Worm (Caenorhabditis elegans) whole organism, L2 larva: Measurements from ENCODE around the gene ints-6.

Source experiments
- C34F6.9 ChIP-seq: fragments of 150-350 bp; optimal IDR thresholded peaks from 2 replicates; lab custom pipeline; 2014; ENCODE audit warnings: missing biosample characterization, missing genetic modification characterization
- F13H6.1 ChIP-seq: sonication (generic microtip); optimal IDR thresholded peaks from 2 replicates; lab custom pipeline; 2016; ENCODE audit warnings: missing genetic modification characterization, missing compliant biosample characterization
- R02D3.7 ChIP-seq: fragments of 150-350 bp; optimal IDR thresholded peaks from 2 replicates; lab custom pipeline; 2014; ENCODE audit warnings: missing biosample characterization, missing genetic modification characterization
- Y55F3AM.14 ChIP-seq: fragments of 200-800 bp; sonication (Bioruptor generic); optimal IDR thresholded peaks from 2 replicates; lab custom pipeline; 2018; ENCODE audit warnings: mild to moderate bottlenecking, missing genetic modification characterization, missing compliant biosample characterization
- ZK546.5 ChIP-seq: sonication (generic microtip); optimal IDR thresholded peaks from 2 replicates; lab custom pipeline; 2017; ENCODE audit warnings: missing biosample characterization, missing genetic modification characterization
- ama-1 ChIP-seq: fragments of 150-350 bp; optimal IDR thresholded peaks from 2 replicates; lab custom pipeline; 2018; ENCODE audit warnings: inconsistent platforms
- blmp-1 ChIP-seq: sonication (generic microtip); optimal IDR thresholded peaks from 2 replicates; lab custom pipeline; 2017; ENCODE audit warnings: missing genetic modification characterization, mild to moderate bottlenecking, missing compliant biosample characterization, antibody characterized with exemption, moderate library complexity; ENCODE audit not compliant: insufficient read depth
- ceh-16 ChIP-seq: fragments of 150-350 bp; optimal IDR thresholded peaks from 2 replicates; lab custom pipeline; 2014; ENCODE audit warnings: missing biosample characterization, missing genetic modification characterization
- crh-2 ChIP-seq: sonication (generic microtip); optimal IDR thresholded peaks from 2 replicates; lab custom pipeline; 2017; ENCODE audit warnings: missing biosample characterization, missing genetic modification characterization
- elt-1 ChIP-seq: fragments of 150-350 bp; optimal IDR thresholded peaks from 2 replicates; lab custom pipeline; 2014; ENCODE audit warnings: missing biosample characterization, missing genetic modification characterization
- fos-1 ChIP-seq: fragments of 150-350 bp; optimal IDR thresholded peaks from 2 replicates; lab custom pipeline; 2014; ENCODE audit warnings: missing biosample characterization, missing genetic modification characterization
- gmeb-1 ChIP-seq: fragments of 150-350 bp; optimal IDR thresholded peaks from 2 replicates; lab custom pipeline; 2014; ENCODE audit warnings: missing biosample characterization, missing genetic modification characterization
- lin-11 ChIP-seq: fragments of 150-350 bp; sonication (generic microtip); optimal IDR thresholded peaks from 2 replicates; lab custom pipeline; 2014; ENCODE audit warnings: missing biosample characterization, missing genetic modification characterization, inconsistent platforms, mixed read lengths
- lin-13 ChIP-seq: fragments of 150-350 bp; optimal IDR thresholded peaks from 2 replicates; lab custom pipeline; 2014; ENCODE audit warnings: missing biosample characterization, missing genetic modification reagents, missing genetic modification characterization
- lin-39 ChIP-seq: fragments of 150-350 bp; optimal IDR thresholded peaks from 2 replicates; lab custom pipeline; 2014; ENCODE audit warnings: missing biosample characterization, missing genetic modification reagents, missing genetic modification characterization
- lsy-2 ChIP-seq, 2 experiments: fragments of 150-350 bp in 1 of 2; sonication (generic microtip) in 1 of 2; optimal IDR thresholded peaks; 2 replicates each; lab custom pipeline; 2014 to 2017; ENCODE audit warnings: missing biosample characterization in 2 of 2, missing genetic modification characterization in 2 of 2
- mab-5 ChIP-seq: fragments of 150-350 bp; optimal IDR thresholded peaks from 2 replicates; lab custom pipeline; 2014; ENCODE audit warnings: missing biosample characterization, missing genetic modification characterization
- mdl-1 ChIP-seq, 2 experiments: fragments of 150-350 bp in 1 of 2; sonication (generic microtip) in 1 of 2; optimal IDR thresholded peaks; 2 replicates each; lab custom pipeline; 2017; ENCODE audit warnings: missing biosample characterization in 2 of 2, missing genetic modification characterization in 2 of 2
- nhr-10 ChIP-seq: sonication (generic microtip); optimal IDR thresholded peaks from 2 replicates; lab custom pipeline; 2017; ENCODE audit warnings: missing biosample characterization, missing genetic modification characterization
- nhr-12 ChIP-seq: fragments of 150-350 bp; optimal IDR thresholded peaks from 2 replicates; lab custom pipeline; 2014; ENCODE audit warnings: missing biosample characterization, missing genetic modification characterization
- nhr-129 ChIP-seq: fragments of 150-350 bp; optimal IDR thresholded peaks from 2 replicates; lab custom pipeline; 2014; ENCODE audit warnings: missing biosample characterization, missing genetic modification characterization
- nhr-21 ChIP-seq: fragments of 150-350 bp; optimal IDR thresholded peaks from 2 replicates; lab custom pipeline; 2014; ENCODE audit warnings: missing biosample characterization, missing genetic modification characterization
- nhr-23 ChIP-seq: fragments of 150-350 bp; optimal IDR thresholded peaks from 2 replicates; lab custom pipeline; 2014; ENCODE audit warnings: missing biosample characterization, missing genetic modification reagents, missing genetic modification characterization
- nhr-237 ChIP-seq: fragments of 150-350 bp; optimal IDR thresholded peaks from 2 replicates; lab custom pipeline; 2014; ENCODE audit warnings: missing biosample characterization, missing genetic modification characterization
- nhr-25 ChIP-seq: fragments of 150-350 bp; sonication (generic microtip); optimal IDR thresholded peaks from 3 replicates; lab custom pipeline; 2014; ENCODE audit warnings: missing biosample characterization, missing genetic modification characterization
- nhr-6 ChIP-seq: fragments of 150-350 bp; optimal IDR thresholded peaks from 2 replicates; lab custom pipeline; 2014; ENCODE audit warnings: missing biosample characterization, missing genetic modification characterization
- peb-1 ChIP-seq: fragments of 150-350 bp; optimal IDR thresholded peaks from 2 replicates; lab custom pipeline; 2014; ENCODE audit warnings: missing biosample characterization, missing genetic modification characterization
- sem-4 ChIP-seq: fragments of 150-350 bp; optimal IDR thresholded peaks from 2 replicates; lab custom pipeline; 2014; ENCODE audit warnings: missing biosample characterization, missing genetic modification reagents, missing genetic modification characterization
- skn-1 ChIP-seq: sonication (generic microtip); optimal IDR thresholded peaks from 2 replicates; lab custom pipeline; 2017; ENCODE audit warnings: missing biosample characterization, missing genetic modification characterization
- sma-3 ChIP-seq: sonication (generic microtip); optimal IDR thresholded peaks from 2 replicates; lab custom pipeline; 2016; ENCODE audit warnings: missing genetic modification reagents, missing genetic modification characterization, missing compliant biosample characterization
- sma-9 ChIP-seq, 2 experiments: fragments of 150-350 bp in 1 of 2; sonication (generic microtip) in 1 of 2; optimal IDR thresholded peaks; 2 replicates each; lab custom pipeline; 2014 to 2016; ENCODE audit warnings: missing genetic modification characterization in 2 of 2, mild to moderate bottlenecking in 1 of 2, missing biosample characterization in 1 of 2, missing compliant biosample characterization in 1 of 2, missing genetic modification reagents in 1 of 2, moderate library complexity in 1 of 2
- snpc-4 ChIP-seq: fragments of 150-350 bp; optimal IDR thresholded peaks from 2 replicates; lab custom pipeline; 2014; ENCODE audit warnings: missing biosample characterization, missing genetic modification characterization
- unc-39 ChIP-seq: fragments of 150-350 bp; optimal IDR thresholded peaks from 2 replicates; lab custom pipeline; 2014; ENCODE audit warnings: missing biosample characterization, missing genetic modification characterization
- unc-55 ChIP-seq: fragments of 150-350 bp; sonication (generic microtip); optimal IDR thresholded peaks from 3 replicates; lab custom pipeline; 2014; ENCODE audit warnings: missing biosample characterization, missing genetic modification reagents, missing genetic modification characterization
- zag-1 ChIP-seq: fragments of 150-350 bp; optimal IDR thresholded peaks from 2 replicates; lab custom pipeline; 2014; ENCODE audit warnings: missing biosample characterization, missing genetic modification characterization
- ztf-1 ChIP-seq: fragments of 200-800 bp; sonication (Bioruptor generic); conservative IDR thresholded peaks from 2 replicates; pipeline ENCODE4 v1.3.6; 2022; ENCODE audit warnings: missing genetic modification characterization, missing compliant biosample characterization
- ztf-11 ChIP-seq: sonication (generic microtip); optimal IDR thresholded peaks from 2 replicates; lab custom pipeline; 2017; ENCODE audit warnings: missing biosample characterization, missing genetic modification characterization

ints-6 gene

ce11 chrIV:8722801-8723200, 31.3 kb downstream of the ints-6 start:
- TF ChIP-seq mdl-1 (tag; optimal IDR thresholded peaks at IDR 0.05; lab: Kevin White, UChicago): no peak

ce11 chrIV:8723720-8724119, 32.2 kb downstream of the ints-6 start, which contains the start of gene F21D5.9:
Gene F21D5.9 (plus strand): TSS chrIV:8724020.
- TF ChIP-seq R02D3.7 (tag; lab: Kevin White, UChicago) (no peak), nhr-237 (tag; lab: Kevin White, UChicago) (no peak), F13H6.1 (tag; lab: Kevin White, UChicago) (no peak), nhr-6 (tag; lab: Kevin White, UChicago) (no peak), ztf-11 (tag; lab: Kevin White, UChicago) (no peak), lin-39 (no peak), nhr-10 (no peak), sma-3 (GFP tag; lab: Kevin White, UChicago) (no peak), ztf-1 (GFP tag; lab: Robert Waterston, UW) (no peak), nhr-129 (tag; lab: Kevin White, UChicago) (no peak), mdl-1 (tag; optimal IDR thresholded peaks at IDR 0.05; lab: Kevin White, UChicago) (no peak), unc-39 (tag; lab: Kevin White, UChicago) (no peak), mab-5 (tag; lab: Kevin White, UChicago) (no peak), skn-1 (tag; lab: Kevin White, UChicago) (no peak), fos-1 (no peak), ceh-16 (no peak), snpc-4 (no peak), nhr-23 (tag; lab: Kevin White, UChicago) (no peak), unc-55 (GFP tag; lab: Kevin White, UChicago) (no peak)
- TF ChIP-seq, all 48 proteins: peak for 0

ce11 chrIV:8724907-8725306, 33.4 kb downstream of the ints-6 start:
- no peak for TF ChIP-seq F13H6.1 (tag; lab: Kevin White, UChicago)
- TF ChIP-seq gmeb-1: no peak
- TF ChIP-seq unc-55 (GFP tag; lab: Kevin White, UChicago): no peak
- no peak for TF ChIP-seq fos-1
- no peak for TF ChIP-seq elt-1
- TF ChIP-seq nhr-23 (tag; lab: Kevin White, UChicago): no peak
- no peak for TF ChIP-seq ama-1 (lab: Kevin White, UChicago)
- TF ChIP-seq blmp-1 (tag; lab: Kevin White, UChicago): no peak
- no peak for TF ChIP-seq nhr-25 (tag; lab: Kevin White, UChicago)
- TF ChIP-seq skn-1 (tag; lab: Kevin White, UChicago): no peak

- TF ChIP-seq nhr-23 (tag; lab: Kevin White, UChicago) (no peak), fos-1 (peak; percentile 3), ceh-16 (no peak), lin-39 (no peak), skn-1 (tag; lab: Kevin White, UChicago) (peak; percentile 20), nhr-6 (tag; lab: Kevin White, UChicago) (no peak)
Measured at ce11 chrIV:8725345-8725744, 33.8 kb downstream of the ints-6 start, which contains the start of gene pgm-3. Gene pgm-3 (plus strand): TSS chrIV:8725722.

- TF ChIP-seq fos-1: no peak
- TF ChIP-seq lin-11 (tag; lab: Kevin White, UChicago): no peak
- no peak for TF ChIP-seq nhr-12
- no peak for TF ChIP-seq nhr-129 (tag; lab: Kevin White, UChicago)
- no peak for TF ChIP-seq peb-1 (tag; lab: Kevin White, UChicago)
- no peak for TF ChIP-seq nhr-237 (tag; lab: Kevin White, UChicago)
- no peak for TF ChIP-seq sem-4 (tag; lab: Kevin White, UChicago)
- TF ChIP-seq nhr-6 (tag; lab: Kevin White, UChicago): no peak
- TF ChIP-seq ZK546.5 (tag; lab: Kevin White, UChicago): no peak
- no peak for TF ChIP-seq Y55F3AM.14 (GFP tag; lab: Kevin White, UChicago)
- no peak for TF ChIP-seq mdl-1 (tag; optimal IDR thresholded peaks at IDR 0.05; lab: Kevin White, UChicago)
- TF ChIP-seq ztf-1 (GFP tag; lab: Robert Waterston, UW): no peak
- no peak for TF ChIP-seq ceh-16
- TF ChIP-seq lsy-2 (tag; optimal IDR thresholded peaks at IDR 0.05; lab: Kevin White, UChicago): no peak
Measured at ce11 chrIV:8728122-8728521, 36.6 kb downstream of the ints-6 start, which contains the start of gene otub-3. Gene otub-3 (plus strand): TSS chrIV:8728177.

- peak; percentile 38 for TF ChIP-seq sma-9 (GFP tag; optimal IDR thresholded peaks at IDR 0.05; lab: Kevin White, UChicago)
- TF ChIP-seq sma-9 (tag; optimal IDR thresholded peaks at IDR 0.05; lab: Kevin White, UChicago): no peak
- no peak for TF ChIP-seq C34F6.9 (tag; lab: Kevin White, UChicago)
- peak; percentile 1 for TF ChIP-seq crh-2 (tag; lab: Kevin White, UChicago)
- TF ChIP-seq zag-1 (tag; lab: Kevin White, UChicago): no peak
- no peak for TF ChIP-seq blmp-1 (tag; lab: Kevin White, UChicago)
- no peak for TF ChIP-seq lsy-2 (tag; optimal IDR thresholded peaks at IDR 0.05; lab: Kevin White, UChicago)
- no peak for TF ChIP-seq mab-5 (tag; lab: Kevin White, UChicago)
- TF ChIP-seq lin-13 (GFP tag; lab: Kevin White, UChicago): no peak
- peak; percentile 16 for TF ChIP-seq fos-1
- TF ChIP-seq unc-39 (tag; lab: Kevin White, UChicago): no peak
- no peak for TF ChIP-seq snpc-4
- no peak for TF ChIP-seq peb-1 (tag; lab: Kevin White, UChicago)
- no peak for TF ChIP-seq sma-3 (GFP tag; lab: Kevin White, UChicago)
- TF ChIP-seq ztf-11 (tag; lab: Kevin White, UChicago): no peak
- no peak for TF ChIP-seq nhr-21 (tag; lab: Kevin White, UChicago)
- TF ChIP-seq nhr-12: no peak
Measured at ce11 chrIV:8729636-8730035, 38.1 kb downstream of the ints-6 start.
